Worm (Caenorhabditis elegans) whole organism, L1 larva: ENCODE results near the gene disl-2.
A peak's percentile ranks its signal among the peaks of the same experiment; 100 is the strongest.

Source experiments
- C04F5.9 ChIP-seq: sonication (generic microtip); optimal IDR thresholded peaks from 2 replicates; lab custom pipeline; 2016; ENCODE audit warnings: missing genetic modification characterization, missing compliant biosample characterization
- C16A3.4 ChIP-seq: fragments of 150-350 bp; optimal IDR thresholded peaks from 2 replicates; lab custom pipeline; 2014; ENCODE audit warnings: missing biosample characterization, missing genetic modification characterization
- C34B4.2 ChIP-seq: sonication (generic microtip); optimal IDR thresholded peaks from 2 replicates; lab custom pipeline; 2017; ENCODE audit warnings: mild to moderate bottlenecking, missing genetic modification characterization, missing compliant biosample characterization
- F16B12.6 ChIP-seq: fragments of 150-350 bp; optimal IDR thresholded peaks from 2 replicates; lab custom pipeline; 2014; ENCODE audit warnings: missing biosample characterization, missing genetic modification characterization
- aha-1 ChIP-seq: fragments of 150-350 bp; optimal IDR thresholded peaks from 2 replicates; lab custom pipeline; 2014; ENCODE audit warnings: missing biosample characterization, missing genetic modification characterization
- ceh-63 ChIP-seq: fragments of 200-800 bp; sonication (Bioruptor generic); optimal IDR thresholded peaks from 2 replicates; lab custom pipeline; 2018; ENCODE audit warnings: mild to moderate bottlenecking, missing genetic modification characterization, missing compliant biosample characterization
- ceh-90 ChIP-seq: sonication (generic microtip); optimal IDR thresholded peaks from 2 replicates; lab custom pipeline; 2016; ENCODE audit warnings: missing genetic modification characterization, missing compliant biosample characterization
- ces-1 ChIP-seq: fragments of 150-350 bp; optimal IDR thresholded peaks from 2 replicates; lab custom pipeline; 2014; ENCODE audit warnings: missing biosample characterization, missing genetic modification reagents, missing genetic modification characterization
- efl-1 ChIP-seq, 4 experiments: fragments of 150-350 bp; optimal IDR thresholded peaks in 3 of 4; peaks in 1 of 4; 1 replicate in 1 of 4; 2 replicates in 3 of 4; lab custom pipeline; 2014; ENCODE audit warnings: missing biosample characterization in 2 of 4, missing genetic modification characterization in 2 of 4, missing genetic modification reagents in 2 of 4
- efl-3 ChIP-seq: fragments of 200-800 bp; sonication (Bioruptor generic); optimal IDR thresholded peaks from 2 replicates; lab custom pipeline; 2018; ENCODE audit warnings: mild to moderate bottlenecking, missing genetic modification characterization, missing compliant biosample characterization
- egl-13 ChIP-seq: sonication (generic microtip); optimal IDR thresholded peaks from 2 replicates; lab custom pipeline; 2016; ENCODE audit warnings: missing genotype, missing genetic modification reagents, missing genetic modification characterization, missing compliant biosample characterization
- egl-27 ChIP-seq, 2 experiments: fragments of 150-350 bp in 1 of 2; sonication (generic microtip); optimal IDR thresholded peaks; 3 replicates each; lab custom pipeline; 2017 to 2018; ENCODE audit warnings: missing biosample characterization in 2 of 2, missing genetic modification characterization in 2 of 2, missing genetic modification reagents in 2 of 2
- elt-2 ChIP-seq: sonication (generic microtip); optimal IDR thresholded peaks from 2 replicates; lab custom pipeline; 2016; ENCODE audit warnings: missing genetic modification characterization, mild to moderate bottlenecking, inconsistent platforms, missing compliant biosample characterization, missing genetic modification reagents
- fkh-10 ChIP-seq: sonication (generic microtip); optimal IDR thresholded peaks from 2 replicates; lab custom pipeline; 2017; ENCODE audit warnings: missing biosample characterization, missing genetic modification reagents, missing genetic modification characterization
- fkh-4 ChIP-seq: sonication (generic microtip); optimal IDR thresholded peaks from 2 replicates; lab custom pipeline; 2016; ENCODE audit warnings: missing compliant biosample characterization, missing genetic modification characterization, borderline replicate concordance
- fkh-8 ChIP-seq: sonication (generic microtip); optimal IDR thresholded peaks from 2 replicates; lab custom pipeline; 2016; ENCODE audit warnings: mild to moderate bottlenecking, missing genetic modification characterization, missing compliant biosample characterization
- fos-1 ChIP-seq: fragments of 150-350 bp; optimal IDR thresholded peaks from 2 replicates; lab custom pipeline; 2014; ENCODE audit warnings: missing biosample characterization, missing genetic modification characterization
- hlh-17 ChIP-seq: fragments of 200-800 bp; sonication (Bioruptor generic); optimal IDR thresholded peaks from 2 replicates; lab custom pipeline; 2018; ENCODE audit warnings: missing genetic modification characterization, mild to moderate bottlenecking, missing compliant biosample characterization, moderate library complexity, borderline replicate concordance
- hlh-4 ChIP-seq: sonication (generic microtip); optimal IDR thresholded peaks from 2 replicates; lab custom pipeline; 2016; ENCODE audit warnings: mild to moderate bottlenecking, missing genetic modification characterization, missing compliant biosample characterization
- hpl-2 ChIP-seq: fragments of 150-350 bp; optimal IDR thresholded peaks from 2 replicates; lab custom pipeline; 2014; ENCODE audit warnings: missing biosample characterization, missing genetic modification reagents, missing genetic modification characterization
- isw-1 ChIP-seq: fragments of 200-800 bp; sonication (Bioruptor generic); IDR thresholded peaks from 2 replicates; pipeline ENCODE4 v1.3.6; 2022; ENCODE audit warnings: missing genetic modification characterization, missing compliant biosample characterization
- jun-1 ChIP-seq: fragments of 150-350 bp; optimal IDR thresholded peaks from 2 replicates; lab custom pipeline; 2014; ENCODE audit warnings: missing biosample characterization, missing genetic modification reagents, missing genetic modification characterization
- lin-13 ChIP-seq: fragments of 150-350 bp; optimal IDR thresholded peaks from 2 replicates; lab custom pipeline; 2014; ENCODE audit warnings: missing biosample characterization, missing genetic modification reagents, missing genetic modification characterization
- lin-14 ChIP-seq: fragments of 200-800 bp; sonication (Bioruptor generic); optimal IDR thresholded peaks from 2 replicates; lab custom pipeline; 2018; ENCODE audit warnings: mild to moderate bottlenecking, missing genetic modification characterization, moderate library complexity, missing compliant biosample characterization
- lin-15B ChIP-seq: fragments of 150-350 bp; sonication (generic microtip); optimal IDR thresholded peaks from 3 replicates; lab custom pipeline; 2014; ENCODE audit warnings: missing biosample characterization, missing genetic modification characterization
- lin-39 ChIP-seq: fragments of 150-350 bp; optimal IDR thresholded peaks from 2 replicates; lab custom pipeline; 2014; ENCODE audit warnings: missing biosample characterization, missing genetic modification reagents, missing genetic modification characterization
- lsy-2 ChIP-seq, 2 experiments: fragments of 150-350 bp; optimal IDR thresholded peaks; 2 replicates each; lab custom pipeline; 2014; ENCODE audit warnings: missing biosample characterization in 2 of 2, missing genetic modification characterization in 2 of 2
- mab-9 ChIP-seq: fragments of 200-800 bp; sonication (Bioruptor generic); IDR thresholded peaks from 2 replicates; pipeline ENCODE4 v1.3.6; 2022; ENCODE audit warnings: missing genetic modification reagents, missing genetic modification characterization, missing compliant biosample characterization
- mef-2 ChIP-seq: fragments of 150-350 bp; optimal IDR thresholded peaks from 2 replicates; lab custom pipeline; 2014; ENCODE audit warnings: missing biosample characterization, missing genetic modification characterization
- nhr-20 ChIP-seq: sonication (generic microtip); optimal IDR thresholded peaks from 2 replicates; lab custom pipeline; 2016; ENCODE audit warnings: mild to moderate bottlenecking, missing genetic modification characterization, missing compliant biosample characterization
- nhr-237 ChIP-seq: fragments of 150-350 bp; optimal IDR thresholded peaks from 2 replicates; lab custom pipeline; 2014; ENCODE audit warnings: missing biosample characterization, missing genetic modification characterization
- nhr-28 ChIP-seq: fragments of 150-350 bp; optimal IDR thresholded peaks from 2 replicates; lab custom pipeline; 2014; ENCODE audit warnings: missing biosample characterization, missing genetic modification characterization
- nhr-71 ChIP-seq: sonication (generic microtip); optimal IDR thresholded peaks from 2 replicates; lab custom pipeline; 2016; ENCODE audit warnings: mild to moderate bottlenecking, missing genetic modification characterization, moderate library complexity, missing compliant biosample characterization
- nhr-76 ChIP-seq: sonication (generic microtip); optimal IDR thresholded peaks from 2 replicates; lab custom pipeline; 2017; ENCODE audit warnings: missing biosample characterization, missing genetic modification characterization
- nhr-85 ChIP-seq: sonication (generic microtip); peaks from one replicate; lab custom pipeline; 2016; ENCODE audit warnings: missing genetic modification characterization, inconsistent platforms, missing compliant biosample characterization
- nhr-90 ChIP-seq: sonication (generic microtip); optimal IDR thresholded peaks from 2 replicates; lab custom pipeline; 2016; ENCODE audit warnings: mild to moderate bottlenecking, missing genetic modification characterization, missing compliant biosample characterization; ENCODE audit not compliant: poor library complexity
- pag-3 ChIP-seq: sonication (generic microtip); optimal IDR thresholded peaks from 2 replicates; lab custom pipeline; 2017; ENCODE audit warnings: missing genetic modification characterization, mild to moderate bottlenecking, missing compliant biosample characterization, antibody characterized with exemption, borderline replicate concordance; ENCODE audit not compliant: insufficient read depth
- pqm-1 ChIP-seq: sonication (generic microtip); optimal IDR thresholded peaks from 3 replicates; lab custom pipeline; 2017; ENCODE audit warnings: missing biosample characterization, missing genetic modification characterization
- rnt-1 ChIP-seq: sonication (generic microtip); optimal IDR thresholded peaks from 2 replicates; lab custom pipeline; 2016; ENCODE audit warnings: mild to moderate bottlenecking, missing genetic modification characterization, moderate library complexity, missing compliant biosample characterization
- skn-1 ChIP-seq: fragments of 150-350 bp; optimal IDR thresholded peaks from 2 replicates; lab custom pipeline; 2014; ENCODE audit warnings: missing biosample characterization, missing genetic modification characterization
- snu-23 ChIP-seq: sonication (generic microtip); optimal IDR thresholded peaks from 2 replicates; lab custom pipeline; 2016; ENCODE audit warnings: missing genetic modification characterization, missing compliant biosample characterization
- sox-4 ChIP-seq: sonication (generic microtip); optimal IDR thresholded peaks from 2 replicates; lab custom pipeline; 2016; ENCODE audit warnings: missing genetic modification characterization, missing compliant biosample characterization
- sup-37 ChIP-seq: fragments of 200-800 bp; sonication (Bioruptor generic); optimal IDR thresholded peaks from 2 replicates; lab custom pipeline; 2018; ENCODE audit warnings: mild to moderate bottlenecking, missing genetic modification characterization, missing compliant biosample characterization
- swsn-7 ChIP-seq: sonication (generic microtip); optimal IDR thresholded peaks from 2 replicates; lab custom pipeline; 2016; ENCODE audit warnings: missing genetic modification characterization, missing compliant biosample characterization
- tbx-2 ChIP-seq: sonication (generic microtip); optimal IDR thresholded peaks from 2 replicates; lab custom pipeline; 2016; ENCODE audit warnings: missing genetic modification characterization, missing compliant biosample characterization
- tlp-1 ChIP-seq: fragments of 150-350 bp; optimal IDR thresholded peaks from 2 replicates; lab custom pipeline; 2014; ENCODE audit warnings: missing biosample characterization, missing genetic modification characterization
- unc-130 ChIP-seq: fragments of 150-350 bp; optimal IDR thresholded peaks from 2 replicates; lab custom pipeline; 2017; ENCODE audit warnings: missing biosample characterization, missing genetic modification characterization, inconsistent platforms
- unc-30 ChIP-seq: sonication (generic microtip); optimal IDR thresholded peaks from 2 replicates; lab custom pipeline; 2017; ENCODE audit warnings: missing biosample characterization, missing genetic modification characterization
- unc-86 ChIP-seq: sonication (generic microtip); optimal IDR thresholded peaks from 2 replicates; lab custom pipeline; 2016; ENCODE audit warnings: missing genetic modification characterization, missing compliant biosample characterization
- vab-15 ChIP-seq: sonication (generic microtip); optimal IDR thresholded peaks from 2 replicates; lab custom pipeline; 2017; ENCODE audit warnings: missing genotype, mild to moderate bottlenecking, missing genetic modification characterization, missing compliant biosample characterization
- xbp-1 ChIP-seq: sonication (generic microtip); optimal IDR thresholded peaks from 2 replicates; lab custom pipeline; 2016; ENCODE audit warnings: missing genetic modification characterization, missing compliant biosample characterization
- zag-1 ChIP-seq: fragments of 150-350 bp; optimal IDR thresholded peaks from 2 replicates; lab custom pipeline; 2014; ENCODE audit warnings: missing biosample characterization, missing genetic modification characterization
- ztf-4 ChIP-seq: fragments of 150-350 bp; optimal IDR thresholded peaks from 2 replicates; lab custom pipeline; 2014; ENCODE audit warnings: missing biosample characterization, missing genetic modification characterization

The disl-2 gene

ce11 chrIII:5442711-5443253, at the start of gene disl-2, which contains the start of gene T24G10.2:
Gene disl-2 (plus strand): TSS chrIII:5443167.
Gene T24G10.2 (minus strand): TSS chrIII:5442761.
- TF ChIP-seq lin-39 (peak; percentile 3), hlh-17 (GFP tag; lab: Kevin White, UChicago) (no peak), C34B4.2 (tag; lab: Kevin White, UChicago) (no peak), elt-2 (tag; lab: Kevin White, UChicago) (no peak), hlh-4 (tag; lab: Kevin White, UChicago) (no peak), unc-86 (tag; lab: Kevin White, UChicago) (no peak), isw-1 (no peak; the same call in 1 of the 2 replicates), nhr-71 (tag; lab: Kevin White, UChicago) (peak; percentile 37), ceh-90 (tag; lab: Kevin White, UChicago) (no peak), mab-9 (no peak), snu-23 (GFP tag; lab: Kevin White, UChicago) (peak; percentile 77), unc-30 (no peak), nhr-28 (tag; lab: Kevin White, UChicago) (no peak), efl-1 (optimal IDR thresholded peaks at IDR 0.05; lab: Kevin White, UChicago) (peak; percentile 64 to 71), efl-1 (GFP tag; optimal IDR thresholded peaks at IDR 0.05 in 1 of 2; lab: Kevin White, UChicago) (peak; percentile 73 to 96), lin-15B (tag; lab: Kevin White, UChicago) (peak; percentile 39), pag-3 (no peak), C04F5.9 (tag; lab: Kevin White, UChicago) (no peak), efl-3 (GFP tag; lab: Kevin White, UChicago) (no peak), vab-15 (tag; lab: Kevin White, UChicago) (peak; percentile 6), fos-1 (tag; lab: Kevin White, UChicago) (peak; percentile 13), pqm-1 (no peak), egl-27 (tag; optimal IDR thresholded peaks at IDR 0.05; lab: Kevin White, UChicago) (no peak), xbp-1 (tag; lab: Kevin White, UChicago) (peak; percentile 51), fkh-4 (no peak), nhr-85 (peak; percentile 63), rnt-1 (tag; lab: Kevin White, UChicago) (peak; percentile 29), nhr-76 (tag; lab: Kevin White, UChicago) (no peak), tbx-2 (peak; percentile 28), sup-37 (no peak), aha-1 (tag; lab: Kevin White, UChicago) (no peak), mef-2 (no peak), nhr-90 (tag; lab: Kevin White, UChicago) (no peak), unc-130 (tag; lab: Kevin White, UChicago) (peak; percentile 49), lin-14 (GFP tag; lab: Kevin White, UChicago) (peak; percentile 50), lsy-2 (tag; optimal IDR thresholded peaks at IDR 0.05; lab: Kevin White, UChicago) (peak; percentile 97 to 99), ztf-4 (tag; lab: Kevin White, UChicago) (no peak), fkh-8 (tag; lab: Kevin White, UChicago) (no peak), skn-1 (tag; lab: Kevin White, UChicago) (peak; percentile 68), sox-4 (no peak), lin-13 (no peak), ceh-63 (GFP tag; lab: Kevin White, UChicago) (no peak), fkh-10 (no peak), C16A3.4 (tag; lab: Kevin White, UChicago) (peak; percentile 74), F16B12.6 (tag; lab: Kevin White, UChicago) (peak; percentile 90), swsn-7 (tag; lab: Kevin White, UChicago) (peak; percentile 30), nhr-237 (tag; lab: Kevin White, UChicago) (no peak), tlp-1 (no peak), jun-1 (tag; lab: Kevin White, UChicago) (peak; percentile 12), zag-1 (tag; lab: Kevin White, UChicago) (no peak), hpl-2 (no peak), egl-13 (tag; lab: Kevin White, UChicago) (no peak), nhr-20 (peak; percentile 50), ces-1 (GFP tag; lab: Kevin White, UChicago) (no peak)
